Worm (Caenorhabditis elegans) whole organism, L2 larva: ENCODE data around the gene C52E2.3.

Source experiments
- elt-3 ChIP-seq: sonication (generic microtip); optimal IDR thresholded peaks from 2 replicates; lab custom pipeline; 2017; ENCODE audit warnings: missing biosample characterization, missing genetic modification characterization
- nhr-77 ChIP-seq: fragments of 150-350 bp; optimal IDR thresholded peaks from 2 replicates; lab custom pipeline; 2014; ENCODE audit warnings: missing biosample characterization, missing genetic modification characterization
- ztf-11 ChIP-seq: sonication (generic microtip); optimal IDR thresholded peaks from 2 replicates; lab custom pipeline; 2017; ENCODE audit warnings: missing biosample characterization, missing genetic modification characterization

ce11 chrII:1842894-1843293 is 8.2 kb upstream of the C52E2.3 start, which contains the start of the genes C52E2.5 and C52E2.4:
- TF ChIP-seq nhr-77 (no peak), ztf-11 (tag; lab: Kevin White, UChicago) (no peak), elt-3 (no peak)
